Worm (Caenorhabditis elegans) whole organism, young adult: ENCODE results near the gene R02F2.9.

Source experiments
- B0336.3 ChIP-seq: fragments of 200-800 bp; sonication (Bioruptor generic); IDR thresholded peaks from 2 replicates; pipeline ENCODE4 v1.3.6; 2022; ENCODE audit warnings: missing genetic modification characterization, missing compliant biosample characterization
- F10E7.11 ChIP-seq: sonication (generic microtip); optimal IDR thresholded peaks from 2 replicates; lab custom pipeline; 2017; ENCODE audit warnings: mild to moderate bottlenecking, missing genetic modification characterization, moderate library complexity, missing compliant biosample characterization
- F22D6.2 ChIP-seq: sonication (generic microtip); optimal IDR thresholded peaks from 2 replicates; lab custom pipeline; 2016; ENCODE audit warnings: mild to moderate bottlenecking, missing genetic modification characterization, missing compliant biosample characterization
- F37B4.10 ChIP-seq: fragments of 200-800 bp; sonication (Bioruptor generic); IDR thresholded peaks from 2 replicates; pipeline ENCODE4 v1.3.6; 2022; ENCODE audit warnings: missing genetic modification characterization, missing compliant biosample characterization
- F39B2.1 ChIP-seq: fragments of 200-800 bp; sonication (Bioruptor generic); IDR thresholded peaks from 2 replicates; pipeline ENCODE4 v1.3.6; 2022; ENCODE audit warnings: missing genetic modification reagents, missing genetic modification characterization, missing compliant biosample characterization
- F52B5.7 ChIP-seq: sonication (generic microtip); optimal IDR thresholded peaks from 2 replicates; lab custom pipeline; 2016; ENCODE audit warnings: mild to moderate bottlenecking, missing genetic modification characterization, missing compliant biosample characterization
- F57C9.4 ChIP-seq: sonication (generic microtip); optimal IDR thresholded peaks from 2 replicates; lab custom pipeline; 2017; ENCODE audit warnings: mild to moderate bottlenecking, missing genetic modification characterization, missing compliant biosample characterization
- K12H6.12 ChIP-seq: fragments of 200-800 bp; sonication (Bioruptor generic); optimal IDR thresholded peaks from 2 replicates; lab custom pipeline; 2018; ENCODE audit warnings: mild to moderate bottlenecking, missing genetic modification characterization, missing compliant biosample characterization
- T26A5.8 ChIP-seq: sonication (generic microtip); optimal IDR thresholded peaks from 2 replicates; lab custom pipeline; 2016; ENCODE audit warnings: missing genetic modification characterization, missing compliant biosample characterization
- Y53F4B.3 ChIP-seq: fragments of 200-800 bp; sonication (Bioruptor generic); IDR thresholded peaks from 2 replicates; pipeline ENCODE4 v1.3.6; 2022; ENCODE audit warnings: missing genetic modification reagents, missing genetic modification characterization, missing compliant biosample characterization
- Y67H2A.10 ChIP-seq: fragments of 200-800 bp; sonication (Bioruptor generic); conservative IDR thresholded peaks from 2 replicates; pipeline ENCODE4 v1.3.6; 2022; ENCODE audit warnings: missing genetic modification reagents, missing genetic modification characterization, missing compliant biosample characterization
- Y95B8A.8 ChIP-seq: fragments of 200-800 bp; sonication (Bioruptor generic); IDR thresholded peaks from 2 replicates; pipeline ENCODE4 v1.3.6; 2022; ENCODE audit warnings: missing genetic modification reagents, missing genetic modification characterization, missing compliant biosample characterization
- aptf-3 ChIP-seq: fragments of 200-800 bp; sonication (Bioruptor generic); IDR thresholded peaks from 2 replicates; pipeline ENCODE4 v1.3.6; 2022; ENCODE audit warnings: missing genetic modification characterization, missing compliant biosample characterization
- attf-5 ChIP-seq: fragments of 200-800 bp; sonication (Bioruptor generic); optimal IDR thresholded peaks from 2 replicates; lab custom pipeline; 2018; ENCODE audit warnings: mild to moderate bottlenecking, missing genetic modification characterization, missing compliant biosample characterization
- attf-6 ChIP-seq: fragments of 200-800 bp; sonication (Bioruptor generic); IDR thresholded peaks from 2 replicates; pipeline ENCODE4 v1.3.6; 2022; ENCODE audit warnings: missing genetic modification reagents, missing genetic modification characterization, missing compliant biosample characterization
- bed-1 ChIP-seq: fragments of 200-800 bp; sonication (Bioruptor generic); IDR thresholded peaks from 2 replicates; pipeline ENCODE4 v1.3.6; 2022; ENCODE audit warnings: missing genetic modification reagents, missing genetic modification characterization, missing compliant biosample characterization
- bed-2 ChIP-seq: fragments of 200-800 bp; sonication (Bioruptor generic); IDR thresholded peaks from 2 replicates; pipeline ENCODE4 v1.3.6; 2022; ENCODE audit warnings: missing genetic modification reagents, missing genetic modification characterization, missing compliant biosample characterization
- cebp-1 ChIP-seq, 2 experiments: fragments of 200-800 bp in 1 of 2; sonication (Bioruptor generic) in 1 of 2; sonication (generic microtip) in 1 of 2; IDR thresholded peaks in 1 of 2; optimal IDR thresholded peaks in 1 of 2; 2 replicates each; pipeline versions ENCODE4 v1.3.6 to Lab custom; 2017 to 2022; ENCODE audit warnings: missing compliant biosample characterization in 2 of 2, missing genetic modification characterization in 2 of 2, mild to moderate bottlenecking in 1 of 2, missing genetic modification reagents in 1 of 2, moderate library complexity in 1 of 2
- ceh-27 ChIP-seq: fragments of 200-800 bp; sonication (Bioruptor generic); optimal IDR thresholded peaks from 2 replicates; lab custom pipeline; 2018; ENCODE audit warnings: mild to moderate bottlenecking, missing genetic modification characterization, moderate library complexity, missing compliant biosample characterization
- chd-7 ChIP-seq: sonication (generic microtip); optimal IDR thresholded peaks from 2 replicates; lab custom pipeline; 2016; ENCODE audit warnings: mild to moderate bottlenecking, missing genetic modification characterization, moderate library complexity, missing compliant biosample characterization
- dpl-1 ChIP-seq: fragments of 150-350 bp; optimal IDR thresholded peaks from 2 replicates; lab custom pipeline; 2014; ENCODE audit warnings: missing biosample characterization, missing genetic modification reagents, missing genetic modification characterization
- efl-1 ChIP-seq: fragments of 150-350 bp; optimal IDR thresholded peaks from 2 replicates; lab custom pipeline; 2014; ENCODE audit warnings: missing biosample characterization, missing genetic modification reagents, missing genetic modification characterization
- egl-44 ChIP-seq: fragments of 200-800 bp; sonication (Bioruptor generic); IDR thresholded peaks from 2 replicates; pipeline ENCODE4 v1.3.6; 2022; ENCODE audit warnings: missing genetic modification reagents, missing genetic modification characterization, missing compliant biosample characterization
- egrh-3 ChIP-seq: fragments of 200-800 bp; sonication (Bioruptor generic); IDR thresholded peaks from 2 replicates; pipeline ENCODE4 v1.3.6; 2022; ENCODE audit warnings: missing genetic modification reagents, missing genetic modification characterization, missing compliant biosample characterization
- ekl-4 ChIP-seq: fragments of 200-800 bp; sonication (Bioruptor generic); IDR thresholded peaks from 2 replicates; pipeline ENCODE4 v1.3.6; 2022; ENCODE audit warnings: missing genetic modification reagents, missing genetic modification characterization, missing compliant biosample characterization
- gei-17 ChIP-seq: fragments of 200-800 bp; sonication (Bioruptor generic); optimal IDR thresholded peaks from 2 replicates; lab custom pipeline; 2018; ENCODE audit warnings: mild to moderate bottlenecking, missing genetic modification characterization, missing compliant biosample characterization
- him-1 ChIP-seq: sonication (generic microtip); optimal IDR thresholded peaks from 2 replicates; lab custom pipeline; 2016; ENCODE audit warnings: missing genotype, missing genetic modification reagents, missing genetic modification characterization, missing compliant biosample characterization
- hmg-1.2 ChIP-seq: fragments of 200-800 bp; sonication (Bioruptor generic); IDR thresholded peaks from 2 replicates; pipeline ENCODE4 v1.3.6; 2022; ENCODE audit warnings: missing genetic modification reagents, missing genetic modification characterization, missing compliant biosample characterization
- lag-1 ChIP-seq: fragments of 200-800 bp; sonication (Bioruptor generic); IDR thresholded peaks from 2 replicates; pipeline ENCODE4 v1.3.6; 2022; ENCODE audit warnings: missing genetic modification reagents, missing genetic modification characterization, missing compliant biosample characterization
- madf-10 ChIP-seq: sonication (generic microtip); optimal IDR thresholded peaks from 2 replicates; lab custom pipeline; 2016; ENCODE audit warnings: mild to moderate bottlenecking, missing genetic modification characterization, missing compliant biosample characterization
- madf-3 ChIP-seq: fragments of 200-800 bp; sonication (Bioruptor generic); IDR thresholded peaks from 2 replicates; pipeline ENCODE4 v1.3.6; 2022; ENCODE audit warnings: missing genetic modification reagents, missing genetic modification characterization, missing compliant biosample characterization
- madf-8 ChIP-seq: fragments of 200-800 bp; sonication (Bioruptor generic); conservative IDR thresholded peaks from 2 replicates; pipeline ENCODE4 v1.3.6; 2022; ENCODE audit warnings: missing genetic modification reagents, missing genetic modification characterization, missing compliant biosample characterization
- nfya-1 ChIP-seq: sonication (generic microtip); optimal IDR thresholded peaks from 2 replicates; lab custom pipeline; 2017; ENCODE audit warnings: antibody characterized with exemption, missing compliant biosample characterization, missing genetic modification characterization, borderline replicate concordance; ENCODE audit not compliant: insufficient read depth
- nhr-27 ChIP-seq: fragments of 200-800 bp; sonication (Bioruptor generic); optimal IDR thresholded peaks from 2 replicates; lab custom pipeline; 2018; ENCODE audit warnings: mild to moderate bottlenecking, missing genetic modification characterization, moderate library complexity, missing compliant biosample characterization
- pha-4 ChIP-seq: fragments of 150-350 bp; sonication (generic microtip); optimal IDR thresholded peaks from 2 replicates; lab custom pipeline; 2014; ENCODE audit warnings: missing biosample characterization, missing genetic modification reagents, missing genetic modification characterization
- rcor-1 ChIP-seq: fragments of 200-800 bp; sonication (Bioruptor generic); IDR thresholded peaks from 2 replicates; pipeline ENCODE4 v1.3.6; 2022; ENCODE audit warnings: missing genetic modification reagents, missing genetic modification characterization, missing compliant biosample characterization
- rec-8 ChIP-seq, 2 experiments: sonication (generic microtip); optimal IDR thresholded peaks; 2 replicates each; lab custom pipeline; 2016; ENCODE audit warnings: mild to moderate bottlenecking in 2 of 2, missing genetic modification characterization in 2 of 2, missing genetic modification reagents in 2 of 2, missing genotype in 2 of 2, missing biosample characterization in 1 of 2, missing compliant biosample characterization in 1 of 2, moderate library complexity in 1 of 2
- repo-1 ChIP-seq: sonication (generic microtip); optimal IDR thresholded peaks from 2 replicates; lab custom pipeline; 2017; ENCODE audit warnings: mild to moderate bottlenecking, missing genetic modification characterization, missing compliant biosample characterization
- snpc-3.4 ChIP-seq: sonication (generic microtip); optimal IDR thresholded peaks from 2 replicates; lab custom pipeline; 2017; ENCODE audit warnings: missing genetic modification characterization, mild to moderate bottlenecking, missing compliant biosample characterization, antibody characterized with exemption, moderate library complexity, missing genotype, missing genetic modification reagents
- snpc-4 ChIP-seq, 5 experiments: fragments of 150-350 bp in 1 of 5; sonication (generic microtip) in 4 of 5; optimal IDR thresholded peaks; 2 replicates each; lab custom pipeline; 2014 to 2018; ENCODE audit warnings: missing genetic modification characterization in 5 of 5, missing biosample characterization in 3 of 5, antibody characterized with exemption in 2 of 5, mild to moderate bottlenecking in 2 of 5, missing compliant biosample characterization in 2 of 5, missing genotype in 2 of 5, moderate library complexity in 2 of 5, missing genetic modification reagents in 1 of 5
- sptf-2 ChIP-seq: fragments of 200-800 bp; sonication (Bioruptor generic); optimal IDR thresholded peaks from 2 replicates; lab custom pipeline; 2018; ENCODE audit warnings: mild to moderate bottlenecking, missing genetic modification characterization, missing compliant biosample characterization
- tbp1 ChIP-seq: fragments of 200-800 bp; sonication (Bioruptor generic); optimal IDR thresholded peaks from 2 replicates; lab custom pipeline; 2018; ENCODE audit warnings: mild to moderate bottlenecking, missing genetic modification characterization, missing compliant biosample characterization
- tlf-1 ChIP-seq: fragments of 200-800 bp; sonication (Bioruptor generic); optimal IDR thresholded peaks from 2 replicates; lab custom pipeline; 2018; ENCODE audit warnings: mild to moderate bottlenecking, missing genetic modification characterization, missing compliant biosample characterization
- unc-62 ChIP-seq: fragments of 150-350 bp; optimal IDR thresholded peaks from 2 replicates; lab custom pipeline; 2014; ENCODE audit warnings: missing biosample characterization, missing genetic modification reagents, missing genetic modification characterization
- xnd-1 ChIP-seq: sonication (generic microtip); optimal IDR thresholded peaks from 2 replicates; lab custom pipeline; 2016; ENCODE audit warnings: missing genotype, missing genetic modification reagents, missing genetic modification characterization, missing compliant biosample characterization
- zim-3 ChIP-seq: sonication (generic microtip); optimal IDR thresholded peaks from 2 replicates; lab custom pipeline; 2017; ENCODE audit warnings: mild to moderate bottlenecking, missing genetic modification characterization, moderate library complexity, missing compliant biosample characterization
- ztf-25 ChIP-seq: fragments of 200-800 bp; sonication (Bioruptor generic); IDR thresholded peaks from 2 replicates; pipeline ENCODE4 v1.3.6; 2022; ENCODE audit warnings: missing genetic modification reagents, missing genetic modification characterization, missing compliant biosample characterization

The R02F2.9 gene

DNA sequence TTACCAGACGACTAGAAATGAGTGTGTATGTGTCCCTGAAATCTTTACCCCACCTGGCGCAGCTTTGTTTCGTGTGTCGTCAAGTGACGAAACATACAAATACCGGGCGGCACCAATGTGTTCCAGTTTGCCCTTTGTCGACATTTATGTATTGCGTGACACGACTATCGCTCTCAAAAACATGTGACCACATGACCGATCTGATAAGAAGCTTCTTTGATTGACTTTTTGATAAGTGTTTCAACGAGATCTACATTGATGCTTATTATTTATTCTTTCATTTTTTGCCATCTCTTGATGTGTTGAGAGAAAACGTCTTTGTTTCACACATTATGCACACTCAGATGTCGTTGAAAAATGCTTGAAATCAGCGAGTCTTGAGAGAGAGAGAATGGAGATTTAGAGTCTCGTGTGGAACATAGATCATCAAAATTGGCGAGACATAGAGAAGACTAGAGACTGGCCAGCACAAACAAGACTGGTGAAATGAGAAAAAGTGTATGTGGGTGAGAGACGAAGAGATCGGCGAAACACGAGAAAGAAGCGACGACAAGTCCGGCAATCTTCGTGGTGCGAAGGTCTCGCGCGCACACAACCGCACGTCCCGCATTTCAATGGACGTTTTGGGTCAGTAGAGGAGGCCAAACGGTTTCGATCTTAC is 4.1 kb downstream of the R02F2.9 start:
- TF ChIP-seq repo-1 (no peak), F22D6.2 (no peak), Y67H2A.10 (GFP tag; lab: Robert Waterston, UW) (no peak), madf-3 (no peak), rcor-1 (GFP tag; lab: Robert Waterston, UW) (no peak), efl-1 (GFP tag; lab: Kevin White, UChicago) (no peak), tbp1 (GFP tag; lab: Kevin White, UChicago) (peak; percentile 31), chd-7 (peak; percentile 30), bed-1 (no peak), snpc-4 (GFP tag; optimal IDR thresholded peaks at IDR 0.05; lab: Kevin White, UChicago) (no peak), snpc-4 (tag; optimal IDR thresholded peaks at IDR 0.05; lab: Kevin White, UChicago) (peak in 3 of 4 experiments; percentile 17 to 46 (median 34)), dpl-1 (no peak), unc-62 (peak; percentile 68), Y95B8A.8 (GFP tag; lab: Robert Waterston, UW) (peak; percentile 58), nfya-1 (tag; lab: Kevin White, UChicago) (no peak), lag-1 (GFP tag; lab: Robert Waterston, UW) (no peak), B0336.3 (GFP tag; lab: Robert Waterston, UW) (peak; percentile 67), madf-10 (tag; lab: Kevin White, UChicago) (no peak), bed-2 (no peak), tlf-1 (GFP tag; lab: Kevin White, UChicago) (no peak), rec-8 (tag; optimal IDR thresholded peaks at IDR 0.05; lab: Kevin White, UChicago) (no peak), him-1 (tag; lab: Kevin White, UChicago) (no peak), pha-4 (tag; lab: Kevin White, UChicago) (no peak), aptf-3 (no peak), K12H6.12 (peak; percentile 39), T26A5.8 (tag; lab: Kevin White, UChicago) (no peak), attf-6 (GFP tag; lab: Robert Waterston, UW) (no peak), ceh-27 (no peak), madf-8 (GFP tag; lab: Robert Waterston, UW) (no peak), F52B5.7 (tag; lab: Kevin White, UChicago) (no peak), snpc-3.4 (tag; lab: Kevin White, UChicago) (no peak), egrh-3 (no peak), F57C9.4 (tag; lab: Kevin White, UChicago) (no peak), F37B4.10 (GFP tag; lab: Robert Waterston, UW) (no peak), ztf-25 (GFP tag; lab: Robert Waterston, UW) (no peak), F39B2.1 (no peak), gei-17 (no peak), xnd-1 (tag; lab: Kevin White, UChicago) (no peak), sptf-2 (GFP tag; lab: Kevin White, UChicago) (no peak), F10E7.11 (tag; lab: Kevin White, UChicago) (no peak), cebp-1 (GFP tag; IDR thresholded peaks at IDR 0.05; lab: Robert Waterston, UW) (peak; percentile 46), cebp-1 (tag; optimal IDR thresholded peaks at IDR 0.05; lab: Kevin White, UChicago) (peak; percentile 70), zim-3 (tag; lab: Kevin White, UChicago) (no peak), attf-5 (GFP tag; lab: Kevin White, UChicago) (peak; percentile 33), hmg-1.2 (GFP tag; lab: Robert Waterston, UW) (peak; percentile 67; the same call in 1 of the 2 replicates), ekl-4 (GFP tag; lab: Robert Waterston, UW) (no peak; the same call in 1 of the 2 replicates), Y53F4B.3 (GFP tag; lab: Robert Waterston, UW) (no peak), nhr-27 (tag; lab: Kevin White, UChicago) (no peak), egl-44 (GFP tag; lab: Robert Waterston, UW) (no peak)
